Fruit fly (Drosophila melanogaster): ENCODE data around the gene Efa6.

DNA sequence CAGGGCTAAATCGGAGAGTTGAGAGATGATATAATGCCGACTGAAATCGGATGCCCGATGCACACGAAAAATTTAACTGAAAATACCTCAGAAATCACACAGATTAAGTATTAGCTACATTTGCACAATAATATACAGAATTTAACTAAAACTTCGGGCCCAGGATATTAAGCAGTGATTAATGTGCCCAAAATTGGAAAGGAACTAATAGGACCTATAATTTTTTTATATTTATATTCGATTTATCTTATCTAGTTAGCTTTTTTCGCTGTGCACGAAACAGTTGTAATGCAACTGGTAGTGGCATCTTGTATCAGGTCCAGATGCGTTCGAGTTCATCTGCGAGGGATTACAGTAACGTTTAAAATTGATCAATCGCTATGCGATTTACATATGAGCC lies 48.7 kb upstream of the Efa6 start:
- no peak for TF ChIP-seq exex (tag; optimal IDR thresholded peaks at IDR 0.05)
- TF ChIP-seq CG13894 (tag; optimal IDR thresholded peaks at IDR 0.05), result no peak
- no peak for TF ChIP-seq otp (GFP tag; IDR thresholded peaks at IDR 0.05)
- TF ChIP-seq CG10654 (GFP tag; optimal IDR thresholded peaks at IDR 0.05), result no peak
- no peak for TF ChIP-seq peb (GFP tag; IDR thresholded peaks at IDR 0.05)
- TF ChIP-seq CG15011 (GFP tag; optimal IDR thresholded peaks at IDR 0.05), result no peak
- TF ChIP-seq CG12942 (GFP tag; optimal IDR thresholded peaks at IDR 0.05), result no peak
